Worm (Caenorhabditis elegans) whole organism, midembryonic: ENCODE measurements around the gene W09C2.10.

Experiments used
- T22C8.4 ChIP-seq: fragments of 200-800 bp; sonication (Bioruptor generic); IDR thresholded peaks from 2 replicates; pipeline ENCODE4 v1.3.6; 2022; ENCODE audit warnings: missing genetic modification characterization, missing compliant biosample characterization
- med-1 ChIP-seq: sonication (generic microtip); optimal IDR thresholded peaks from 2 replicates; lab custom pipeline; 2017; ENCODE audit warnings: missing genetic modification characterization, mild to moderate bottlenecking, missing compliant biosample characterization, antibody characterized with exemption, missing genetic modification reagents; ENCODE audit not compliant: insufficient read depth
- ztf-23 ChIP-seq: fragments of 200-800 bp; sonication (Bioruptor generic); IDR thresholded peaks from 2 replicates; pipeline ENCODE4 v1.3.6; 2022; ENCODE audit warnings: missing genetic modification reagents, missing genetic modification characterization, missing compliant biosample characterization
- ztf-29 ChIP-seq: fragments of 200-800 bp; sonication (Bioruptor generic); IDR thresholded peaks from 2 replicates; pipeline ENCODE4 v1.3.6; 2022; ENCODE audit warnings: missing genetic modification reagents, missing genetic modification characterization, missing compliant biosample characterization

- TF ChIP-seq med-1 (GFP tag; lab: Kevin White, UChicago) (no peak), ztf-29 (no peak), T22C8.4 (GFP tag; lab: Robert Waterston, UW) (no peak), ztf-23 (GFP tag; lab: Robert Waterston, UW) (no peak)
These were observed 31.4 kb downstream of the W09C2.10 start, which contains the start of gene spp-18 for ce11 chrIV:9593456-9593855.
